Fruit fly (Drosophila melanogaster): ENCODE data around the gene Sytbeta.

DNA sequence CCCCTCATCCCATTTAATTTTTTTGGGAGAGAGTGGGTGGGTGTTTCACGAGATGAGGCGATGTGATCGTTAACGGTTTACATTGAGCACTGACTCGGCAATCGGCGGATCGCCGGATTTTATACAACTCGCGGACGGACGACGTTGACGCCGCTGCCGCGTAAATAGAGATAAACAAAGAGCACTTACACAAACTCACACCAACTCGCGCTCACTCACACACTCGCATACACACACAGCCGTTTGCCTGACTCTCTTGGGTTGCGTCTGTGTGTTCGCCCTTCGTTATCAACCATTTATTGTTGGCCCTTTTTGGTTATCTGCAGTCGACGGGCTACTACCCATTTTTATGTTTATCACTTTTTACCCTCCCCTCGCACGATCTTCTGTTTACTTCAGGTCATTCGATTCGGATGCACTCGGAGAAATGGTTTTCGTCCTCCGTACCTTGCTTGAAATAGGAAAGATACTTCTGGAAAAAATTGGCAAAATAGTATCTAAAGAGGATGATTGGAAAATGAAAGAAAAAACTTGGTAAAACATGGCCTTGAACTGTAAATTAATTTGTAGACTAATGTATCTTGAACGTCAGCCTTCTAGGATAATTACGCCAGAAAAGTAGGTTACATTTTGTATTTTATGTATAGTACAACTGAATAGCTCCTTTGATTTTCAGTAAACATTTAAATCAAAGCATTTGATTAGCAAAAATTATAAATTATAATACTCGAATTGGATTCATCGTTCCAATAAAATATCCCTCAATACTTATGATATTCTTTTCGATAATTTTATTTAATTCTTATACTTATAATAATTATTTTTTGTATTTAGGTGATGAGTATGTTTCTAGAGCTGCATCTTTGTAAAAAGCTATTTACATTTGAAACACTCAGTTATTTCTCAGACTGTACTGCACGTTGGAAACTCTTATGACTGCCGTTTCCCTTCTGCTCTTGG lies 87.0 kb downstream of the Sytbeta start:
- TF ChIP-seq Myc (optimal IDR thresholded peaks at IDR 0.05) (no peak), Sin3A (optimal IDR thresholded peaks at IDR 0.05) (no peak), h (optimal IDR thresholded peaks at IDR 0.05) (no peak), ttk (optimal IDR thresholded peaks at IDR 0.05) (no peak), insv (optimal IDR thresholded peaks at IDR 0.05) (no peak)

All from Kc167 (cell line).